Fruit fly (Drosophila melanogaster) whole organism, embryonic: ENCODE measurements around the gene CG32182.

Experiments used
- CG10147 ChIP-seq: fragments of 200-800 bp; sonication (Bioruptor generic); optimal IDR thresholded peaks from 2 replicates; lab custom pipeline; 2019; ENCODE audit warnings: missing biosample characterization, mild to moderate bottlenecking, missing genetic modification characterization, moderate library complexity
- CG10462 ChIP-seq: fragments of 200-800 bp; sonication (Bioruptor generic); optimal IDR thresholded peaks from 2 replicates; lab custom pipeline; 2016; ENCODE audit warnings: missing biosample characterization, missing genetic modification characterization
- CG10959 ChIP-seq: fragments of 200-800 bp; sonication (Bioruptor generic); IDR thresholded peaks from 2 replicates; pipeline ENCODE4 v1.3.6; 2022; ENCODE audit warnings: missing biosample characterization, missing genetic modification characterization
- CG11085 ChIP-seq: fragments of 200-800 bp; sonication (Bioruptor generic); IDR thresholded peaks from 2 replicates; pipeline ENCODE4 v1.3.6; 2022; ENCODE audit warnings: missing biosample characterization, missing genetic modification characterization
- CG11723 ChIP-seq: fragments of 200-800 bp; sonication (Bioruptor generic); optimal IDR thresholded peaks from 2 replicates; lab custom pipeline; 2017; ENCODE audit warnings: missing biosample characterization, mild to moderate bottlenecking, missing genetic modification characterization
- CG12071 ChIP-seq: fragments of 200-800 bp; sonication (Bioruptor generic); optimal IDR thresholded peaks from 3 replicates; lab custom pipeline; 2018; ENCODE audit warnings: missing biosample characterization, mild to moderate bottlenecking, missing genetic modification characterization
- CG12155 ChIP-seq: fragments of 200-800 bp; sonication (Bioruptor generic); optimal IDR thresholded peaks from 3 replicates; lab custom pipeline; 2016; ENCODE audit warnings: missing biosample characterization, missing genetic modification characterization
- CG12299 ChIP-seq: fragments of 200-800 bp; sonication (Bioruptor generic); optimal IDR thresholded peaks from 2 replicates; lab custom pipeline; 2018; ENCODE audit warnings: missing biosample characterization, mild to moderate bottlenecking, missing genetic modification characterization
- CG12659 ChIP-seq: fragments of 200-800 bp; sonication (Bioruptor generic); optimal IDR thresholded peaks from 3 replicates; lab custom pipeline; 2017; ENCODE audit warnings: mild to moderate bottlenecking, missing biosample characterization, missing genetic modification reagents, missing genetic modification characterization
- CG12744 ChIP-seq: fragments of 200-800 bp; sonication (Bioruptor generic); optimal IDR thresholded peaks from 2 replicates; lab custom pipeline; 2016; ENCODE audit warnings: missing biosample characterization, missing genetic modification characterization
- CG16815 ChIP-seq: fragments of 200-800 bp; sonication (Bioruptor generic); optimal IDR thresholded peaks from 3 replicates; lab custom pipeline; 2017; ENCODE audit warnings: missing biosample characterization, mild to moderate bottlenecking, missing genetic modification characterization
- CG2120 ChIP-seq: fragments of 200-800 bp; sonication (Bioruptor generic); optimal IDR thresholded peaks from 3 replicates; lab custom pipeline; 2016; ENCODE audit warnings: missing biosample characterization, missing genetic modification characterization
- CG2199 ChIP-seq: fragments of 200-800 bp; sonication (Bioruptor generic); IDR thresholded peaks from 3 replicates; pipeline ENCODE4 v1.3.6; 2022; ENCODE audit warnings: missing biosample characterization, missing genetic modification characterization
- CG31441 ChIP-seq: fragments of 200-800 bp; sonication (Bioruptor generic); IDR thresholded peaks from 2 replicates; pipeline ENCODE4 v1.3.6; 2022; ENCODE audit warnings: missing biosample characterization, missing genetic modification characterization
- CG34376 ChIP-seq: fragments of 200-800 bp; sonication (Bioruptor generic); optimal IDR thresholded peaks from 2 replicates; lab custom pipeline; 2018; ENCODE audit warnings: missing biosample characterization, mild to moderate bottlenecking, missing genetic modification characterization
- CG7357 ChIP-seq: fragments of 200-800 bp; sonication (Bioruptor generic); IDR thresholded peaks from 3 replicates; pipeline ENCODE4 v1.3.6; 2022; ENCODE audit warnings: missing biosample characterization, missing genetic modification characterization
- CG8281 ChIP-seq: fragments of 200-800 bp; sonication (Bioruptor generic); optimal IDR thresholded peaks from 2 replicates; lab custom pipeline; 2018; ENCODE audit warnings: missing biosample characterization, mild to moderate bottlenecking, missing genetic modification characterization, moderate library complexity
- CG8478 ChIP-seq: fragments of >200 bp; optimal IDR thresholded peaks from 2 replicates; lab custom pipeline; 2018
- CG8944 ChIP-seq: fragments of 200-800 bp; sonication (Bioruptor generic); optimal IDR thresholded peaks from 3 replicates; lab custom pipeline; 2016; ENCODE audit warnings: missing biosample characterization, missing genetic modification characterization
- CG9215 ChIP-seq: fragments of 200-800 bp; sonication (Bioruptor generic); IDR thresholded peaks from 2 replicates; pipeline ENCODE4 v1.3.6; 2022; ENCODE audit warnings: missing biosample characterization, missing genetic modification characterization
- D19B ChIP-seq: fragments of 200-800 bp; sonication (Bioruptor generic); optimal IDR thresholded peaks from 2 replicates; lab custom pipeline; 2017; ENCODE audit warnings: missing biosample characterization, mild to moderate bottlenecking, missing genetic modification characterization
- Dfd ChIP-seq, 2 experiments: fragments of >200 bp; optimal IDR thresholded peaks; 2 replicates each; lab custom pipeline; 2017; ENCODE audit warnings: missing biosample characterization in 2 of 2, missing genetic modification characterization in 2 of 2
- Dp ChIP-seq: fragments of 200-800 bp; sonication (Bioruptor generic); optimal IDR thresholded peaks from 2 replicates; lab custom pipeline; 2018; ENCODE audit warnings: missing biosample characterization, mild to moderate bottlenecking, missing genetic modification characterization, moderate library complexity
- Dref ChIP-seq: fragments of 200-800 bp; sonication (Bioruptor generic); IDR thresholded peaks from 2 replicates; pipeline ENCODE4 v1.3.6; 2022; ENCODE audit warnings: missing biosample characterization, missing genetic modification characterization
- Eip74EF ChIP-seq, 2 experiments: fragments of 200-800 bp in 1 of 2; fragments of >200 bp in 1 of 2; sonication (Bioruptor generic) in 1 of 2; optimal IDR thresholded peaks; 2 replicates each; lab custom pipeline; 2017 to 2019; ENCODE audit warnings: missing biosample characterization in 2 of 2, missing genetic modification characterization in 2 of 2, mild to moderate bottlenecking in 1 of 2, moderate library complexity in 1 of 2
- Ets65A ChIP-seq: fragments of 200-800 bp; sonication (Bioruptor generic); peaks from one replicate; lab custom pipeline; 2016; ENCODE audit warnings: missing biosample characterization, missing genetic modification characterization
- Hr78 ChIP-seq, 2 experiments: fragments of 200-800 bp in 1 of 2; fragments of >200 bp in 1 of 2; sonication (Bioruptor generic) in 1 of 2; optimal IDR thresholded peaks; 2 replicates each; lab custom pipeline; 2017 to 2019; ENCODE audit warnings: missing biosample characterization in 2 of 2, missing genetic modification characterization in 2 of 2, mild to moderate bottlenecking in 1 of 2, moderate library complexity in 1 of 2
- MBD-R2 ChIP-seq: fragments of 200-800 bp; sonication (Bioruptor generic); IDR thresholded peaks from 2 replicates; pipeline ENCODE4 v1.3.6; 2022; ENCODE audit warnings: missing biosample characterization, missing genetic modification characterization
- NfI ChIP-seq: fragments of 200-800 bp; sonication (Bioruptor generic); optimal IDR thresholded peaks from 3 replicates; lab custom pipeline; 2018; ENCODE audit warnings: missing biosample characterization, mild to moderate bottlenecking, missing genetic modification characterization, moderate library complexity
- Optix ChIP-seq: fragments of 200-800 bp; sonication (Bioruptor generic); IDR thresholded peaks from 3 replicates; pipeline ENCODE4 v1.3.6; 2022; ENCODE audit warnings: missing biosample characterization, missing genetic modification characterization
- Ptx1 ChIP-seq: fragments of 200-800 bp; sonication (Bioruptor generic); IDR thresholded peaks from 2 replicates; pipeline ENCODE4 v1.3.6; 2022; ENCODE audit warnings: missing biosample characterization, missing genetic modification characterization
- Sin3A ChIP-seq: fragments of >200 bp; optimal IDR thresholded peaks from 2 replicates; lab custom pipeline; 2018
- Xbp1 ChIP-seq: fragments of 200-800 bp; sonication (Bioruptor generic); optimal IDR thresholded peaks from 3 replicates; lab custom pipeline; 2016; ENCODE audit warnings: missing biosample characterization, mild to moderate bottlenecking, missing genetic modification characterization
- bowl ChIP-seq: fragments of 200-800 bp; sonication (Bioruptor generic); IDR thresholded peaks from 2 replicates; pipeline ENCODE4 v1.3.6; 2022; ENCODE audit warnings: missing biosample characterization, missing genetic modification characterization
- caup ChIP-seq: fragments of 200-800 bp; sonication (Bioruptor generic); optimal IDR thresholded peaks from 3 replicates; lab custom pipeline; 2017; ENCODE audit warnings: missing biosample characterization, mild to moderate bottlenecking, missing genetic modification characterization, moderate library complexity; ENCODE audit not compliant: severe bottlenecking
- dati ChIP-seq: fragments of 200-800 bp; sonication (Bioruptor generic); IDR thresholded peaks from 2 replicates; pipeline ENCODE4 v1.3.6; 2022; ENCODE audit warnings: missing biosample characterization, missing genetic modification characterization
- dimm ChIP-seq: fragments of 200-800 bp; sonication (Bioruptor generic); IDR thresholded peaks from 2 replicates; pipeline ENCODE4 v1.3.6; 2022; ENCODE audit warnings: missing biosample characterization, missing genetic modification characterization
- eve ChIP-seq, 2 experiments: fragments of >200 bp; optimal IDR thresholded peaks; 2 replicates each; lab custom pipeline; 2017; ENCODE audit warnings: missing biosample characterization in 2 of 2, missing genetic modification characterization in 2 of 2
- ewg ChIP-seq: fragments of 200-800 bp; sonication (Bioruptor generic); optimal IDR thresholded peaks from 3 replicates; lab custom pipeline; 2017; ENCODE audit warnings: mild to moderate bottlenecking, missing biosample characterization, missing genetic modification reagents, missing genetic modification characterization
- fd102C ChIP-seq: fragments of 200-800 bp; sonication (Bioruptor generic); optimal IDR thresholded peaks from 2 replicates; lab custom pipeline; 2018; ENCODE audit warnings: missing biosample characterization, mild to moderate bottlenecking, missing genetic modification characterization, moderate library complexity
- gem ChIP-seq: fragments of 200-800 bp; sonication (Bioruptor generic); optimal IDR thresholded peaks from 2 replicates; lab custom pipeline; 2019; ENCODE audit warnings: missing biosample characterization, mild to moderate bottlenecking, missing genetic modification characterization, moderate library complexity
- jigr1 ChIP-seq: fragments of 200-800 bp; sonication (Bioruptor generic); IDR thresholded peaks from 3 replicates; pipeline ENCODE4 v1.3.6; 2022; ENCODE audit warnings: missing biosample characterization, missing genetic modification characterization
- kah ChIP-seq: fragments of 200-800 bp; sonication (Bioruptor generic); optimal IDR thresholded peaks from 2 replicates; lab custom pipeline; 2018; ENCODE audit warnings: missing biosample characterization, mild to moderate bottlenecking, missing genetic modification characterization
- nom ChIP-seq: fragments of 200-800 bp; sonication (Bioruptor generic); optimal IDR thresholded peaks from 2 replicates; lab custom pipeline; 2017; ENCODE audit warnings: missing biosample characterization, missing genetic modification characterization, mild to moderate bottlenecking, moderate library complexity, missing genetic modification reagents
- otp ChIP-seq: fragments of 200-800 bp; sonication (Bioruptor generic); IDR thresholded peaks from 3 replicates; pipeline ENCODE4, ENCODE4 v1.3.6; 2022; ENCODE audit warnings: missing biosample characterization, missing genetic modification characterization
- sens ChIP-seq: fragments of 200-800 bp; sonication (Bioruptor generic); peaks from one replicate; lab custom pipeline; 2016; ENCODE audit warnings: missing biosample characterization, missing genetic modification characterization
- seq ChIP-seq: fragments of 200-800 bp; sonication (Bioruptor generic); IDR thresholded peaks from 2 replicates; pipeline ENCODE4 v1.3.6; 2022; ENCODE audit warnings: missing biosample characterization, missing genetic modification characterization
- slbo ChIP-seq: fragments of 200-800 bp; sonication (Bioruptor generic); IDR thresholded peaks from 2 replicates; pipeline ENCODE4 v1.3.6; 2022; ENCODE audit warnings: missing biosample characterization, missing genetic modification characterization
- sqz ChIP-seq: fragments of 200-800 bp; sonication (Bioruptor generic); optimal IDR thresholded peaks from 3 replicates; lab custom pipeline; 2018; ENCODE audit warnings: missing biosample characterization, mild to moderate bottlenecking, missing genetic modification characterization
- ttk ChIP-seq: fragments of 200-800 bp; sonication (Bioruptor generic); IDR thresholded peaks from 2 replicates; pipeline ENCODE4 v2.1.2; 2022; ENCODE audit warnings: missing biosample characterization, missing genetic modification characterization
- twi ChIP-seq: fragments of 200-800 bp; optimal IDR thresholded peaks from 2 replicates; lab custom pipeline; 2019; ENCODE audit warnings: missing biosample characterization, mild to moderate bottlenecking, missing genetic modification characterization, moderate library complexity
- tx ChIP-seq: fragments of 200-800 bp; sonication (Bioruptor generic); optimal IDR thresholded peaks from 2 replicates; lab custom pipeline; 2016; ENCODE audit warnings: missing biosample characterization, missing genetic modification characterization
- zfh2 ChIP-seq: fragments of 200-800 bp; sonication (Bioruptor generic); optimal IDR thresholded peaks from 2 replicates; lab custom pipeline; 2016; ENCODE audit warnings: missing biosample characterization, missing genetic modification characterization

CG32182 gene

dm6 chr3L:17802107-17802506 is 44.2 kb downstream of the CG32182 start, which contains the start of gene NUCB1 (continued):
- no peak for TF ChIP-seq CG10147
- TF ChIP-seq ttk: no peak
- peak; percentile 33 for TF ChIP-seq CG8944 (GFP tag; lab: Kevin White, UChicago)
- no peak for TF ChIP-seq seq
- no peak for TF ChIP-seq CG7357
- TF ChIP-seq CG12299: no peak
- no peak for TF ChIP-seq kah (GFP tag; lab: Kevin White, UChicago)
- no peak for TF ChIP-seq nom (GFP tag; lab: Kevin White, UChicago)
- peak; percentile 11 for TF ChIP-seq CG12155 (GFP tag; lab: Kevin White, UChicago)
- TF ChIP-seq CG34376 (GFP tag; lab: Kevin White, UChicago): no peak
- no peak for TF ChIP-seq otp (GFP tag; lab: Robert Waterston, UW)
- no peak for TF ChIP-seq dati (GFP tag; lab: Robert Waterston, UW)
- TF ChIP-seq Dp (GFP tag; lab: Kevin White, UChicago): peak; percentile 45
- TF ChIP-seq bowl (GFP tag; lab: Robert Waterston, UW): no peak
- no peak for TF ChIP-seq dimm (GFP tag; lab: Robert Waterston, UW)
- no peak for TF ChIP-seq Optix (GFP tag; lab: Robert Waterston, UW)
- TF ChIP-seq twi (tag; lab: Kevin White, UChicago): peak; percentile 27
- peak; percentile 38 for TF ChIP-seq Dref (GFP tag; lab: Robert Waterston, UW)
- no peak for TF ChIP-seq CG2199 (GFP tag; lab: Robert Waterston, UW)
- TF ChIP-seq CG12744 (GFP tag; lab: Kevin White, UChicago): peak; percentile 47
- TF ChIP-seq eve (GFP tag; optimal IDR thresholded peaks at IDR 0.05; lab: Kevin White, UChicago): no peak
- TF ChIP-seq CG31441: no peak
- no peak for TF ChIP-seq Hr78 (GFP tag; optimal IDR thresholded peaks at IDR 0.05; lab: Kevin White, UChicago)
- TF ChIP-seq Sin3A: peak; percentile 11
- TF ChIP-seq sens (GFP tag; lab: Kevin White, UChicago): peak; percentile 79
- TF ChIP-seq CG8478 (lab: Kevin White, UChicago): no peak
- no peak for TF ChIP-seq D19B (GFP tag; lab: Kevin White, UChicago)
- TF ChIP-seq Eip74EF (GFP tag; optimal IDR thresholded peaks at IDR 0.05; lab: Kevin White, UChicago): no peak
- peak; percentile 92 for TF ChIP-seq Ets65A (GFP tag; lab: Kevin White, UChicago)
- peak; percentile 64 for TF ChIP-seq NfI
- TF ChIP-seq CG11723 (GFP tag; lab: Kevin White, UChicago): no peak
- TF ChIP-seq CG8281 (tag; lab: Kevin White, UChicago): no peak
- TF ChIP-seq fd102C (GFP tag; lab: Kevin White, UChicago): no peak
- TF ChIP-seq CG12659 (GFP tag; lab: Kevin White, UChicago): peak; percentile 63
- no peak for TF ChIP-seq jigr1
- TF ChIP-seq CG9215 (GFP tag; lab: Robert Waterston, UW): no peak
- peak; percentile 58 for TF ChIP-seq slbo (GFP tag; lab: Robert Waterston, UW)
- no peak for TF ChIP-seq gem
- TF ChIP-seq tx (GFP tag; lab: Kevin White, UChicago): peak; percentile 15
- TF ChIP-seq MBD-R2: peak; percentile 93
- peak; percentile 82 for TF ChIP-seq Xbp1
- no peak for TF ChIP-seq CG11085 (GFP tag; lab: Robert Waterston, UW)
- TF ChIP-seq CG10462 (GFP tag; lab: Kevin White, UChicago): no peak
- no peak for TF ChIP-seq caup (GFP tag; lab: Kevin White, UChicago)
- peak; percentile 38 for TF ChIP-seq Ptx1 (GFP tag; lab: Robert Waterston, UW)
- no peak for TF ChIP-seq ewg
- no peak for TF ChIP-seq CG16815
- TF ChIP-seq sqz (GFP tag; lab: Kevin White, UChicago): no peak
- TF ChIP-seq CG10959 (GFP tag; lab: Robert Waterston, UW): no peak
- TF ChIP-seq CG2120 (GFP tag; lab: Kevin White, UChicago): peak; percentile 70
- TF ChIP-seq Dfd (GFP tag; optimal IDR thresholded peaks at IDR 0.05; lab: Kevin White, UChicago): no peak
- TF ChIP-seq CG12071: no peak
- TF ChIP-seq zfh2 (GFP tag; lab: Kevin White, UChicago): peak; percentile 49
